Fruit fly (Drosophila melanogaster): ENCODE data around the gene Hrb87F.

The Hrb87F gene

DNA sequence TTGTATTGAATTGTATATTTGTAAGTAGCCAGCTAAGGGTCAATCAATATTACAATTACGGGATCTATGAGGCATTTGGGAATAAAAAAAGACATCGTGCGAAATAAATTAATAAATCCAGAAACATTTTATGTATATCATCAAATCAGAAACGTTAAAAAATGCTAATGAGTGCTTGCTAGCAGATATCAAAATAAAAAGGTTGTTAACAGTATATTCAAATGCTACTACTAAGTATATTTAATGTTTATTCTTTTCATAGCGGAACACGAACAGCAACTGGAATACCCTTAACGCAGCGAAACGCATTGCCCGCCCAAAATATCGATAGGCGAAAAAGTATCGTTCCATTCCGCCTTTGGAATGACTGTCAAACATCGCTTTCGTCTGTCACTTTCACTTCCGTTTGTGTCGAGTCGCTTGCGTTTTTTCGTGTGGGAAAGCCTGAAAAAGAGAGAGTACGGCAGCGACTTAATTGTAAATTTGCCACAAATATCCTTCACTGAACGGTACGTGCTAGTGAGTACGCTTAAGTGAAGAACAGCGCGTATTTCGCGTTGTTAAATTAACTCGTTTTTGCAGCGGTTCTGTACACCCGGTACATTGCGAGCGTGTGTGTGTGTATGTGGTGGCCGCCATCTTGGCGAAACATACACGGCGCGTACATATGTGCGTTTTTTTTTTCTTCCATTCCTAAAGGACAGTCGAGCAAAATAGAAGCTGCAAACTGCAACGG is 761 bp upstream of the Hrb87F start, which contains the start of gene B52 (continued):
- TF ChIP-seq CG15601 (tag; optimal IDR thresholded peaks at IDR 0.05) (peak; percentile 34), zen2 (GFP tag; IDR thresholded peaks at IDR 0.05; ENCODE audit: partially characterized antibody) (no peak), HmgZ (tag; optimal IDR thresholded peaks at IDR 0.05) (peak; percentile 61), crol (GFP tag; IDR thresholded peaks at IDR 0.05) (no peak), bowl (GFP tag; IDR thresholded peaks at IDR 0.05) (no peak), CG10565 (GFP tag; optimal IDR thresholded peaks at IDR 0.05) (no peak), scrt (GFP tag; optimal IDR thresholded peaks at IDR 0.05) (no peak), CG18476 (GFP tag; optimal IDR thresholded peaks at IDR 0.05) (no peak), CG1647 (GFP tag; optimal IDR thresholded peaks at IDR 0.05) (no peak), jing (GFP tag; optimal IDR thresholded peaks at IDR 0.05) (peak; percentile 17), pnt (GFP tag; optimal IDR thresholded peaks at IDR 0.05) (peak; percentile 34), Mes4 (GFP tag; optimal IDR thresholded peaks at IDR 0.05) (peak; percentile 86), CG30431 (GFP tag; optimal IDR thresholded peaks at IDR 0.05) (no peak), CG17829 (tag; optimal IDR thresholded peaks at IDR 0.05) (peak; percentile 20), Lhr (GFP tag; optimal IDR thresholded peaks at IDR 0.05) (peak; percentile 41), CG7839 (tag; optimal IDR thresholded peaks at IDR 0.05) (no peak), ab (GFP tag; optimal IDR thresholded peaks at IDR 0.05) (peak; percentile 16), CG32532 (GFP tag; IDR thresholded peaks at IDR 0.05) (peak; percentile 77), knrl (GFP tag; IDR thresholded peaks at IDR 0.05; ENCODE audit: partially characterized antibody) (peak; percentile 59), row (GFP tag; IDR thresholded peaks at IDR 0.05) (peak; percentile 78), Aef1 (GFP tag; IDR thresholded peaks at IDR 0.05) (peak; percentile 55; the same call in 1 of the 3 replicates), MBD-R2 (GFP tag; IDR thresholded peaks at IDR 0.05) (peak; percentile 49), CG13287 (GFP tag; IDR thresholded peaks at IDR 0.05; ENCODE audit: partially characterized antibody) (0 out of 2 replicates have a peak, but pooled peaks have one; percentile 35), fd64A (GFP tag; optimal IDR thresholded peaks at IDR 0.05) (peak; percentile 76), CG15514 (GFP tag; optimal IDR thresholded peaks at IDR 0.05) (peak; percentile 70), BtbVII (GFP tag; optimal IDR thresholded peaks at IDR 0.05) (peak; percentile 82), pfk (GFP tag; optimal IDR thresholded peaks at IDR 0.05) (peak; percentile 95), dan (GFP tag; IDR thresholded peaks at IDR 0.05) (no peak), pita (GFP tag; optimal IDR thresholded peaks at IDR 0.05) (no peak), CG15011 (GFP tag; optimal IDR thresholded peaks at IDR 0.05) (peak; percentile 51), CkIIα-i1 (GFP tag; IDR thresholded peaks at IDR 0.05) (no peak), Ravus (GFP tag; IDR thresholded peaks at IDR 0.05) (no peak), CG12155 (GFP tag; optimal IDR thresholded peaks at IDR 0.05) (no peak), CG8388 (GFP tag; optimal IDR thresholded peaks at IDR 0.05) (peak; percentile 40), vfl (GFP tag; optimal IDR thresholded peaks at IDR 0.05) (peak; percentile 20), CG10147 (GFP tag; optimal IDR thresholded peaks at IDR 0.05) (peak; percentile 42), CG11247 (GFP tag; IDR thresholded peaks at IDR 0.05) (peak; percentile 63), Dad (GFP tag; optimal IDR thresholded peaks at IDR 0.05) (peak; percentile 61), Meics (GFP tag; optimal IDR thresholded peaks at IDR 0.05) (peak; percentile 79), hth (optimal IDR thresholded peaks at IDR 0.05) (no peak), CG34422 (GFP tag; IDR thresholded peaks at IDR 0.05) (peak; percentile 91; the same call in 1 of the 3 replicates), CG17361 (GFP tag; IDR thresholded peaks at IDR 0.05) (peak; percentile 78), Atf3 (GFP tag; optimal IDR thresholded peaks at IDR 0.05) (no peak), CG32772 (GFP tag; IDR thresholded peaks at IDR 0.05) (peak; percentile 32; the same call in 1 of the 2 replicates), nerfin-2 (GFP tag; IDR thresholded peaks at IDR 0.05; ENCODE audit: partially characterized antibody) (no peak), CG30020 (tag; optimal IDR thresholded peaks at IDR 0.05) (peak; percentile 89), jumu (GFP tag; optimal IDR thresholded peaks at IDR 0.05) (peak; percentile 29), CG2712 (tag; optimal IDR thresholded peaks at IDR 0.05) (peak; percentile 42), gsb (GFP tag; IDR thresholded peaks at IDR 0.05) (peak; percentile 70), E2f1 (GFP tag; IDR thresholded peaks at IDR 0.05) (peak; percentile 84)
